Worm (Caenorhabditis elegans) whole organism, midembryonic: ENCODE data around the gene fbxa-66.

Experiments used
- flt-1 ChIP-seq: fragments of 200-800 bp; sonication (Bioruptor generic); IDR thresholded peaks from 2 replicates; pipeline ENCODE4 v1.3.6; 2022; ENCODE audit warnings: missing genetic modification characterization, missing compliant biosample characterization
- klf-2 ChIP-seq: fragments of 200-800 bp; sonication (Bioruptor generic); conservative IDR thresholded peaks from 2 replicates; pipeline ENCODE4 v1.3.6; 2022; ENCODE audit warnings: missing genetic modification reagents, missing genetic modification characterization, missing compliant biosample characterization
- med-1 ChIP-seq: sonication (generic microtip); optimal IDR thresholded peaks from 2 replicates; lab custom pipeline; 2017; ENCODE audit warnings: missing genetic modification characterization, mild to moderate bottlenecking, missing compliant biosample characterization, antibody characterized with exemption, missing genetic modification reagents; ENCODE audit not compliant: insufficient read depth
- ref-1 ChIP-seq: fragments of 200-800 bp; sonication (Bioruptor generic); conservative IDR thresholded peaks from 2 replicates; pipeline ENCODE4 v1.3.6; 2022; ENCODE audit warnings: missing genetic modification reagents, missing genetic modification characterization, missing compliant biosample characterization
- ztf-23 ChIP-seq: fragments of 200-800 bp; sonication (Bioruptor generic); IDR thresholded peaks from 2 replicates; pipeline ENCODE4 v1.3.6; 2022; ENCODE audit warnings: missing genetic modification reagents, missing genetic modification characterization, missing compliant biosample characterization
- ztf-29 ChIP-seq: fragments of 200-800 bp; sonication (Bioruptor generic); IDR thresholded peaks from 2 replicates; pipeline ENCODE4 v1.3.6; 2022; ENCODE audit warnings: missing genetic modification reagents, missing genetic modification characterization, missing compliant biosample characterization

DNA sequence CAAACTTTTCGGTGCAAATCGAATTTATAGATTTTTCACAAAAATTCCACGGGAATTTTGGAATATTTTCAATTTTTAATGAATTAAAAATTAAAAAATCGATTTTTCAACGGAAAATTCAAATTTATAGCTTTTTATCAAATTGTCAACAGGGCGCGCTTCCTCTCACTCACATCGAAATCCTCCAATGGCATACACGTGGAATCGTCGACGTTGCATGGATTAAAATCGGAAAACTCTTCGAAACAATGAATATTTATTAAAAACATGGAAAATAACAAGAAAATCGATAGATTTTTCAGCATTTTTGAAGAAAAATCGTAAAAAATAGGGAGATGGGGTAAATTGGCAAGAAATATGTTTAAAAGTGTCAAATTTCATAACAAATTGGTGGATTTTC, 15.5 kb upstream of the fbxa-66 start, which contains the start of gene Y54F10BM.12:
- TF ChIP-seq flt-1 (GFP tag; lab: Robert Waterston, UW), result no peak
- TF ChIP-seq med-1 (GFP tag; lab: Kevin White, UChicago), result no peak
- TF ChIP-seq ref-1 (GFP tag; lab: Robert Waterston, UW), result no peak
- TF ChIP-seq ztf-29 (GFP tag; lab: Robert Waterston, UW), result no peak
- no peak for TF ChIP-seq klf-2 (GFP tag; lab: Robert Waterston, UW)
- TF ChIP-seq ztf-23 (GFP tag; lab: Robert Waterston, UW), result no peak
